Fruit fly (Drosophila melanogaster) whole organism, embryonic: ENCODE measurements around the gene Send1.
A peak's percentile ranks its signal among the peaks of the same experiment; 100 is the strongest.

Experiments
- Atf3 ChIP-seq: fragments of 200-800 bp; sonication (Bioruptor generic); optimal IDR thresholded peaks from 3 replicates; lab custom pipeline; 2016; ENCODE audit warnings: missing biosample characterization, missing genetic modification characterization
- Bdp1 ChIP-seq: fragments of 200-800 bp; sonication (Bioruptor generic); optimal IDR thresholded peaks from 3 replicates; lab custom pipeline; 2016; ENCODE audit warnings: missing biosample characterization, missing genetic modification characterization
- CG10209 ChIP-seq: fragments of 200-800 bp; sonication (Bioruptor generic); optimal IDR thresholded peaks from 3 replicates; lab custom pipeline; 2017; ENCODE audit warnings: missing biosample characterization, mild to moderate bottlenecking, missing genetic modification characterization, missing genetic modification reagents
- CG10321 ChIP-seq: fragments of 200-800 bp; sonication (Bioruptor generic); IDR thresholded peaks from 2 replicates; pipeline ENCODE4 v1.3.6; 2022; ENCODE audit warnings: missing biosample characterization, missing genetic modification characterization
- CG10959 ChIP-seq: fragments of 200-800 bp; sonication (Bioruptor generic); IDR thresholded peaks from 2 replicates; pipeline ENCODE4 v1.3.6; 2022; ENCODE audit warnings: missing biosample characterization, missing genetic modification characterization
- CG10979 ChIP-seq: fragments of 200-800 bp; sonication (Bioruptor generic); optimal IDR thresholded peaks from 2 replicates; lab custom pipeline; 2018; ENCODE audit warnings: missing biosample characterization, mild to moderate bottlenecking, missing genetic modification characterization, moderate library complexity
- CG11085 ChIP-seq: fragments of 200-800 bp; sonication (Bioruptor generic); IDR thresholded peaks from 2 replicates; pipeline ENCODE4 v1.3.6; 2022; ENCODE audit warnings: missing biosample characterization, missing genetic modification characterization
- CG12236 ChIP-seq: fragments of 200-800 bp; sonication (Bioruptor generic); optimal IDR thresholded peaks from 2 replicates; lab custom pipeline; 2016; ENCODE audit warnings: missing biosample characterization, missing genetic modification characterization
- CG14050 ChIP-seq: fragments of 200-800 bp; sonication (Bioruptor generic); IDR thresholded peaks from 3 replicates; pipeline ENCODE4 v1.3.6; 2022; ENCODE audit warnings: missing biosample characterization, missing genetic modification characterization
- CG1647 ChIP-seq: fragments of 200-800 bp; sonication (Bioruptor generic); optimal IDR thresholded peaks from 3 replicates; lab custom pipeline; 2016; ENCODE audit warnings: missing biosample characterization, missing genetic modification characterization
- CG17359 ChIP-seq: fragments of 200-800 bp; sonication (Bioruptor generic); optimal IDR thresholded peaks from 3 replicates; lab custom pipeline; 2018; ENCODE audit warnings: missing biosample characterization, mild to moderate bottlenecking, missing genetic modification characterization, moderate library complexity
- CG18011 ChIP-seq: fragments of 200-800 bp; sonication (Bioruptor generic); optimal IDR thresholded peaks from 2 replicates; lab custom pipeline; 2017; ENCODE audit warnings: missing biosample characterization, missing genetic modification characterization, mild to moderate bottlenecking, moderate library complexity, missing genotype
- CG2116 ChIP-seq: fragments of 200-800 bp; sonication (Bioruptor generic); optimal IDR thresholded peaks from 3 replicates; lab custom pipeline; 2018; ENCODE audit warnings: missing biosample characterization, mild to moderate bottlenecking, missing genetic modification characterization
- CG30020 ChIP-seq: fragments of 200-800 bp; optimal IDR thresholded peaks from 2 replicates; lab custom pipeline; 2019; ENCODE audit warnings: missing biosample characterization, mild to moderate bottlenecking, missing genetic modification characterization, moderate library complexity
- CG3163 ChIP-seq: fragments of 200-800 bp; sonication (Bioruptor generic); optimal IDR thresholded peaks from 3 replicates; lab custom pipeline; 2016; ENCODE audit warnings: missing biosample characterization, missing genetic modification characterization
- CG3995 ChIP-seq: fragments of 200-800 bp; sonication (Bioruptor generic); optimal IDR thresholded peaks from 3 replicates; lab custom pipeline; 2016; ENCODE audit warnings: missing biosample characterization, missing genetic modification characterization
- CG4328 ChIP-seq: fragments of 200-800 bp; sonication (Bioruptor generic); optimal IDR thresholded peaks from 3 replicates; lab custom pipeline; 2017; ENCODE audit warnings: missing biosample characterization, missing genetic modification reagents, missing genetic modification characterization
- CG6689 ChIP-seq: fragments of 200-800 bp; sonication (Bioruptor generic); IDR thresholded peaks from 2 replicates; pipeline ENCODE4 v1.3.6; 2022; ENCODE audit warnings: missing biosample characterization, missing genetic modification characterization
- CG7839 ChIP-seq: fragments of 200-800 bp; sonication (Bioruptor generic); optimal IDR thresholded peaks from 3 replicates; lab custom pipeline; 2018; ENCODE audit warnings: missing biosample characterization, mild to moderate bottlenecking, missing genetic modification characterization, moderate library complexity
- Dll ChIP-seq: fragments of 200-800 bp; sonication (Bioruptor generic); IDR thresholded peaks from 4 replicates; pipeline ENCODE4 v1.3.6; 2022; ENCODE audit warnings: missing biosample characterization, missing genetic modification characterization; ENCODE audit not compliant: partially characterized antibody
- Doc3 ChIP-seq: fragments of 200-800 bp; sonication (Bioruptor generic); IDR thresholded peaks from 3 replicates; pipeline ENCODE4 v1.3.6; 2022; ENCODE audit warnings: missing biosample characterization, missing genetic modification characterization; ENCODE audit not compliant: partially characterized antibody
- Dref ChIP-seq: fragments of 200-800 bp; sonication (Bioruptor generic); IDR thresholded peaks from 2 replicates; pipeline ENCODE4 v1.3.6; 2022; ENCODE audit warnings: missing biosample characterization, missing genetic modification characterization
- HLH4C ChIP-seq: fragments of 200-800 bp; sonication (Bioruptor generic); IDR thresholded peaks from 3 replicates; pipeline ENCODE4 v1.3.6; 2022; ENCODE audit warnings: missing biosample characterization, missing genetic modification characterization; ENCODE audit not compliant: partially characterized antibody
- Hey ChIP-seq: fragments of 200-800 bp; sonication (Bioruptor generic); optimal IDR thresholded peaks from 3 replicates; lab custom pipeline; 2018; ENCODE audit warnings: missing biosample characterization, mild to moderate bottlenecking, missing genetic modification characterization
- Hmx ChIP-seq: fragments of 200-800 bp; sonication (Bioruptor generic); optimal IDR thresholded peaks from 2 replicates; lab custom pipeline; 2016; ENCODE audit warnings: missing biosample characterization, missing genetic modification characterization
- Hr39 ChIP-seq: fragments of >200 bp; optimal IDR thresholded peaks from 2 replicates; lab custom pipeline; 2017
- Hsf ChIP-seq: fragments of 200-800 bp; sonication (Bioruptor generic); optimal IDR thresholded peaks from 3 replicates; lab custom pipeline; 2016; ENCODE audit warnings: missing biosample characterization, missing genetic modification characterization
- Jarid2 ChIP-seq: fragments of 200-800 bp; sonication (Bioruptor generic); optimal IDR thresholded peaks from 3 replicates; lab custom pipeline; 2017; ENCODE audit warnings: mild to moderate bottlenecking, missing biosample characterization, missing genetic modification reagents, missing genetic modification characterization
- Neu2 ChIP-seq: fragments of 200-800 bp; sonication (Bioruptor generic); optimal IDR thresholded peaks from 3 replicates; lab custom pipeline; 2016; ENCODE audit warnings: missing biosample characterization, missing genetic modification characterization, borderline replicate concordance
- Oaz ChIP-seq: fragments of 200-800 bp; sonication (Bioruptor generic); IDR thresholded peaks from 2 replicates; pipeline ENCODE4 v1.3.6; 2022; ENCODE audit warnings: missing biosample characterization, missing genetic modification characterization
- Ptx1 ChIP-seq: fragments of 200-800 bp; sonication (Bioruptor generic); IDR thresholded peaks from 2 replicates; pipeline ENCODE4 v1.3.6; 2022; ENCODE audit warnings: missing biosample characterization, missing genetic modification characterization
- Side ChIP-seq: fragments of 200-800 bp; sonication (Bioruptor generic); optimal IDR thresholded peaks from 2 replicates; lab custom pipeline; 2016; ENCODE audit warnings: missing biosample characterization, missing genetic modification characterization
- TFAM ChIP-seq: fragments of 200-800 bp; sonication (Bioruptor generic); optimal IDR thresholded peaks from 2 replicates; lab custom pipeline; 2017; ENCODE audit warnings: missing biosample characterization, missing genetic modification characterization, inconsistent platforms
- az2 ChIP-seq: fragments of 200-800 bp; sonication (Bioruptor generic); optimal IDR thresholded peaks from 3 replicates; lab custom pipeline; 2016; ENCODE audit warnings: missing biosample characterization, missing genetic modification characterization
- bbx ChIP-seq: fragments of 200-800 bp; sonication (Bioruptor generic); IDR thresholded peaks from 2 replicates; pipeline ENCODE4 v1.3.6; 2022; ENCODE audit warnings: missing biosample characterization, missing genetic modification characterization; ENCODE audit not compliant: partially characterized antibody
- bowl ChIP-seq: fragments of 200-800 bp; sonication (Bioruptor generic); IDR thresholded peaks from 2 replicates; pipeline ENCODE4 v1.3.6; 2022; ENCODE audit warnings: missing biosample characterization, missing genetic modification characterization
- btn ChIP-seq: fragments of 200-800 bp; sonication (Bioruptor generic); optimal IDR thresholded peaks from 2 replicates; lab custom pipeline; 2016; ENCODE audit warnings: missing biosample characterization, missing genetic modification characterization
- chif ChIP-seq, 2 experiments: fragments of 200-800 bp; sonication (Bioruptor generic); optimal IDR thresholded peaks; 3 replicates each; lab custom pipeline; 2016; ENCODE audit warnings: missing biosample characterization in 2 of 2, missing genetic modification characterization in 2 of 2
- corto ChIP-seq: fragments of 200-800 bp; sonication (Bioruptor generic); optimal IDR thresholded peaks from 2 replicates; lab custom pipeline; 2016; ENCODE audit warnings: missing biosample characterization, mild to moderate bottlenecking, missing genetic modification characterization, moderate library complexity
- emc ChIP-seq: fragments of 200-800 bp; sonication (Bioruptor generic); optimal IDR thresholded peaks from 2 replicates; lab custom pipeline; 2016; ENCODE audit warnings: missing biosample characterization, missing genetic modification characterization
- en ChIP-seq: fragments of 200-800 bp; sonication (Bioruptor generic); optimal IDR thresholded peaks from 2 replicates; lab custom pipeline; 2016; ENCODE audit warnings: missing biosample characterization, missing genetic modification characterization
- hkb ChIP-seq, 2 experiments: fragments of 200-800 bp in 1 of 2; fragments of >200 bp in 1 of 2; sonication (Bioruptor generic) in 1 of 2; IDR thresholded peaks in 1 of 2; optimal IDR thresholded peaks in 1 of 2; 2 replicates each; pipeline versions ENCODE4 v1.3.6 to Lab custom; 2017 to 2022; ENCODE audit warnings: missing biosample characterization in 1 of 2, missing genetic modification characterization in 1 of 2
- kah ChIP-seq: fragments of 200-800 bp; sonication (Bioruptor generic); optimal IDR thresholded peaks from 2 replicates; lab custom pipeline; 2018; ENCODE audit warnings: missing biosample characterization, mild to moderate bottlenecking, missing genetic modification characterization
- pan ChIP-seq, 4 experiments: fragments of >200 bp in 3 of 4; fragments of 200-800 bp in 1 of 4; sonication (Bioruptor generic) in 1 of 4; optimal IDR thresholded peaks in 3 of 4; IDR thresholded peaks in 1 of 4; 2 replicates each; pipeline versions ENCODE4 v1.3.6 to Lab custom; 2017 to 2022; ENCODE audit warnings: missing biosample characterization in 2 of 4, missing genetic modification characterization in 2 of 4, mixed read lengths in 1 of 4
- pum ChIP-seq: fragments of 200-800 bp; sonication (Bioruptor generic); optimal IDR thresholded peaks from 2 replicates; lab custom pipeline; 2016; ENCODE audit warnings: missing biosample characterization, missing genetic modification characterization
- sd ChIP-seq: fragments of 200-800 bp; sonication (Bioruptor generic); optimal IDR thresholded peaks from 3 replicates; lab custom pipeline; 2018; ENCODE audit warnings: missing biosample characterization, mild to moderate bottlenecking, missing genetic modification characterization, moderate library complexity
- sens ChIP-seq: fragments of 200-800 bp; sonication (Bioruptor generic); peaks from one replicate; lab custom pipeline; 2016; ENCODE audit warnings: missing biosample characterization, missing genetic modification characterization
- trh ChIP-seq: fragments of 200-800 bp; sonication (Bioruptor generic); optimal IDR thresholded peaks from 2 replicates; lab custom pipeline; 2016; ENCODE audit warnings: missing biosample characterization, missing genetic modification characterization
- vvl ChIP-seq: fragments of 200-800 bp; sonication (Bioruptor generic); IDR thresholded peaks from 2 replicates; pipeline ENCODE4 v1.3.6; 2022; ENCODE audit warnings: missing biosample characterization, missing genetic modification characterization
- zf30C ChIP-seq: fragments of 200-800 bp; sonication (Bioruptor generic); optimal IDR thresholded peaks from 3 replicates; lab custom pipeline; 2018; ENCODE audit warnings: missing biosample characterization, mild to moderate bottlenecking, missing genetic modification characterization

Send1 gene

DNA sequence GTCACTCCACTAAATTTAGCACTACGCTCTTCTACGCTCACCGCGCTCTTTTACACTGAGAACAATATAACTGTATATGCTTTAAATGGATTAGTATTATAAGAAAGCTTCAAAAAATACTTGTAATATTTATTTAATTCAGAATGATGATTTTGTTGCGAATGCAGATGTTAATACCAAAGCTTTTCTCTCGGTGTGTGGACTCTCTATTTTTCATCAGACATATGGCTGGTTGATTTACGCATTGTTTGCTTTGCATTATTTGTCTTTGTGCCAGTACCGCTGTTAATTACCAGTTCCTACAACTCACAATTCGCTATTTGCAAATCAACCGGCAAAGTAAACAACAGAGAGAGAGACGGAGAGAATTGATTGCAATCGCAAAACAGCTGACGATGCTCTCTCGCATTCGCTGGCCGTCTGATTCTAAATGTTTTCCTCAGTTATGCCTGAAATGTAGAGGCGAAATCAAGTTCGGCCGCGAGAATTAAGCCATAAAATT lies 33.1 kb downstream of the Send1 start (continued):
- peak; percentile 78 for TF ChIP-seq Hmx (GFP tag; lab: Kevin White, UChicago)
- peak; percentile 34 for TF ChIP-seq Neu2 (GFP tag; lab: Kevin White, UChicago)
- peak; percentile 99 for TF ChIP-seq Ptx1 (GFP tag; lab: Robert Waterston, UW)
- peak; percentile 94 for TF ChIP-seq Hey (tag; lab: Kevin White, UChicago)
- TF ChIP-seq az2, result peak; percentile 96
- TF ChIP-seq CG3995 (GFP tag; lab: Kevin White, UChicago), result peak; percentile 71
- TF ChIP-seq CG18011, result peak; percentile 91
- peak; percentile 94 for TF ChIP-seq trh
- TF ChIP-seq Dref (GFP tag; lab: Robert Waterston, UW), result peak; percentile 48
- TF ChIP-seq zf30C, result peak; percentile 85
- TF ChIP-seq kah (GFP tag; lab: Kevin White, UChicago), result peak; percentile 86
- peak; percentile 90 for TF ChIP-seq en (GFP tag; lab: Kevin White, UChicago)
- TF ChIP-seq CG11085, result peak; percentile 95
- TF ChIP-seq pan (optimal IDR thresholded peaks at IDR 0.05; lab: Kevin White, UChicago), result no peak
- peak in 1 of 2 experiments; percentile 98 for TF ChIP-seq pan (GFP tag; optimal IDR thresholded peaks at IDR 0.05 in 1 of 2, IDR thresholded peaks at IDR 0.05 in 1 of 2)
- peak; percentile 93 for TF ChIP-seq pum (GFP tag; lab: Kevin White, UChicago)
- TF ChIP-seq Side (GFP tag; lab: Kevin White, UChicago), result peak; percentile 94
- TF ChIP-seq CG10959 (GFP tag; lab: Robert Waterston, UW), result peak; percentile 95
- peak; percentile 93 for TF ChIP-seq Bdp1
- no peak for TF ChIP-seq hkb (optimal IDR thresholded peaks at IDR 0.05; lab: Kevin White, UChicago)
- peak; percentile 98 for TF ChIP-seq hkb (GFP tag; IDR thresholded peaks at IDR 0.05; lab: Robert Waterston, UW)
- no peak for TF ChIP-seq HLH4C (GFP tag; lab: Robert Waterston, UW)
- peak; percentile 98 for TF ChIP-seq CG7839 (tag; lab: Kevin White, UChicago)
- peak; percentile 79 for TF ChIP-seq CG4328 (GFP tag; lab: Kevin White, UChicago)
- peak; percentile 95 for TF ChIP-seq CG12236 (GFP tag; lab: Kevin White, UChicago)
- peak; percentile 85 for TF ChIP-seq sd (tag; lab: Kevin White, UChicago)
- no peak for TF ChIP-seq bbx
- TF ChIP-seq Dll, result no peak
- peak; percentile 95 for TF ChIP-seq bowl
- TF ChIP-seq Hr39, result no peak
- TF ChIP-seq CG10209 (GFP tag; lab: Kevin White, UChicago), result peak; percentile 98
- TF ChIP-seq CG30020 (tag; lab: Kevin White, UChicago), result peak; percentile 76
- TF ChIP-seq Hsf (GFP tag; lab: Kevin White, UChicago), result peak; percentile 99
- TF ChIP-seq CG10979 (tag; lab: Kevin White, UChicago), result peak; percentile 92
- TF ChIP-seq emc (GFP tag; lab: Kevin White, UChicago), result peak; percentile 91
- TF ChIP-seq CG3163 (GFP tag; lab: Kevin White, UChicago), result peak; percentile 83
- no peak for TF ChIP-seq Doc3 (GFP tag; lab: Robert Waterston, UW)
- peak; percentile 95 for TF ChIP-seq corto (GFP tag; lab: Kevin White, UChicago)
- peak; percentile 92 for TF ChIP-seq Atf3 (GFP tag; lab: Kevin White, UChicago)
- TF ChIP-seq Oaz (GFP tag; lab: Robert Waterston, UW), result peak; percentile 96
- TF ChIP-seq CG1647, result peak; percentile 93
- peak; percentile 99 for TF ChIP-seq sens (GFP tag; lab: Kevin White, UChicago)
- peak; percentile 87 for TF ChIP-seq btn (GFP tag; lab: Kevin White, UChicago)
- peak; percentile 78 for TF ChIP-seq TFAM (GFP tag; lab: Kevin White, UChicago)
- TF ChIP-seq chif (GFP tag; optimal IDR thresholded peaks at IDR 0.05; lab: Kevin White, UChicago), result peak; percentile 95
- TF ChIP-seq CG10321, result peak; percentile 80
- peak; percentile 97 for TF ChIP-seq CG6689
- TF ChIP-seq vvl (GFP tag; lab: Robert Waterston, UW), result peak; percentile 99
- TF ChIP-seq Jarid2 (GFP tag; lab: Kevin White, UChicago), result peak; percentile 68
- peak; percentile 89 for TF ChIP-seq CG2116 (GFP tag; lab: Kevin White, UChicago)
- peak; percentile 96 for TF ChIP-seq CG17359 (tag; lab: Kevin White, UChicago)
- TF ChIP-seq CG14050 (GFP tag; lab: Robert Waterston, UW), result peak; percentile 97
